Worm (Caenorhabditis elegans) whole organism, L4 larva: Measurements from ENCODE around the gene C35B1.2.
A peak's percentile ranks its signal among the peaks of the same experiment; 100 is the strongest.

Source experiments
- F44E2.7 ChIP-seq: fragments of 200-800 bp; sonication (Bioruptor generic); IDR thresholded peaks from 2 replicates; pipeline ENCODE4 v2.1.2; 2022; ENCODE audit warnings: missing genetic modification characterization, missing compliant biosample characterization
- ZK546.5 ChIP-seq, 2 experiments: sonication (generic microtip); optimal IDR thresholded peaks; 2 replicates each; lab custom pipeline; 2017; ENCODE audit warnings: missing biosample characterization in 2 of 2, missing genetic modification characterization in 2 of 2
- fos-1 ChIP-seq: fragments of 150-350 bp; optimal IDR thresholded peaks from 2 replicates; lab custom pipeline; 2014; ENCODE audit warnings: missing biosample characterization, missing genetic modification characterization
- hlh-30 ChIP-seq: sonication (generic microtip); optimal IDR thresholded peaks from 2 replicates; lab custom pipeline; 2017; ENCODE audit warnings: antibody characterized with exemption, mild to moderate bottlenecking, missing genetic modification characterization, missing compliant biosample characterization; ENCODE audit not compliant: insufficient read depth
- jun-1 ChIP-seq: fragments of 150-350 bp; optimal IDR thresholded peaks from 2 replicates; lab custom pipeline; 2014; ENCODE audit warnings: missing biosample characterization, missing genetic modification reagents, missing genetic modification characterization
- lin-39 ChIP-seq: fragments of 150-350 bp; optimal IDR thresholded peaks from 2 replicates; lab custom pipeline; 2014; ENCODE audit warnings: missing biosample characterization, missing genetic modification reagents, missing genetic modification characterization
- nhr-10 ChIP-seq: fragments of 150-350 bp; optimal IDR thresholded peaks from 2 replicates; lab custom pipeline; 2014; ENCODE audit warnings: missing biosample characterization, missing genetic modification characterization
- nhr-111 ChIP-seq: fragments of 200-800 bp; sonication (Bioruptor generic); optimal IDR thresholded peaks from 2 replicates; lab custom pipeline; 2018; ENCODE audit warnings: mild to moderate bottlenecking, missing genetic modification characterization, missing compliant biosample characterization
- pqm-1 ChIP-seq: sonication (generic microtip); optimal IDR thresholded peaks from 2 replicates; lab custom pipeline; 2017; ENCODE audit warnings: missing biosample characterization, missing genetic modification characterization
- unc-62 ChIP-seq, 3 experiments: fragments of 150-350 bp in 1 of 3; sonication (generic microtip); optimal IDR thresholded peaks in 2 of 3; peaks in 1 of 3; 1 replicate in 1 of 3; 2 replicates in 2 of 3; lab custom pipeline; 2014 to 2017; ENCODE audit warnings: missing biosample characterization in 3 of 3, missing genetic modification characterization in 3 of 3, missing genetic modification reagents in 3 of 3, missing genotype in 1 of 3
- zfp-3 ChIP-seq: fragments of 200-800 bp; sonication (Bioruptor generic); conservative IDR thresholded peaks from 2 replicates; pipeline ENCODE4 v1.3.6; 2022; ENCODE audit warnings: missing genetic modification reagents, missing genetic modification characterization, missing compliant biosample characterization
- ztf-11 ChIP-seq: fragments of 150-350 bp; optimal IDR thresholded peaks from 2 replicates; lab custom pipeline; 2014; ENCODE audit warnings: missing biosample characterization, missing genetic modification characterization

DNA sequence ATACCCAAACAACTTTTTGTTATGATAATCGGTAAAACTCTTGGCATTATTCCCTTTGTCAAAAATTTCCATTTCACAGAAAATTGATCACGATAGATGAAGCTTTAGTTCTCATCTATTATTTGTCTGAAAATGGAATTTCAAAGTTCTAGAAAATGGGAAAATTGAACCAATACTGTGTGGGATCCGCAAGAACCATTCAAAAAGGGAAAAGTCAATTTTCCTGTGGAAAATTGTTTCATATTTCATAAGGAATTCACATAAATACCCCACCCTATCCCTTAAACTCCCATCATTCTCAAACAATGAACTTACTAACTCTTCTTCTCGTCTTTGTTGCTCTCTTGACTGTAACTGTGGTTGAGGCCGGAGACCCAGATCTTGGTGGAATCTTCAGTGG lies 5.2 kb upstream of the C35B1.2 start, which contains the start of the genes C35B1.9 and C35B1.3:
- TF ChIP-seq fos-1 (tag; lab: Kevin White, UChicago) (no peak), nhr-10 (tag; lab: Kevin White, UChicago) (no peak), hlh-30 (tag; lab: Kevin White, UChicago) (no peak), pqm-1 (tag; lab: Kevin White, UChicago) (no peak), zfp-3 (GFP tag; lab: Robert Waterston, UW) (no peak), ztf-11 (tag; lab: Kevin White, UChicago) (no peak), F44E2.7 (no peak), unc-62 (GFP tag; optimal IDR thresholded peaks at IDR 0.05 in 1 of 2; lab: Kevin White, UChicago) (peak in 1 of 2 experiments; percentile 11), unc-62 (tag; optimal IDR thresholded peaks at IDR 0.05; lab: Kevin White, UChicago) (no peak), jun-1 (tag; lab: Kevin White, UChicago) (no peak), ZK546.5 (tag; optimal IDR thresholded peaks at IDR 0.05; lab: Kevin White, UChicago) (no peak), nhr-111 (GFP tag; lab: Kevin White, UChicago) (no peak), lin-39 (tag; lab: Kevin White, UChicago) (no peak)
